Fruit fly (Drosophila melanogaster): Measurements from ENCODE around the gene Diedel2.

Gene Diedel2

dm6 chr3R:29572040-29572648, 36.1 kb upstream of the Diedel2 start:
- TF ChIP-seq Ets98B (GFP tag; IDR thresholded peaks at IDR 0.05): no peak
- TF ChIP-seq CG9948 (tag; optimal IDR thresholded peaks at IDR 0.05): no peak
- no peak for TF ChIP-seq CG15710 (tag; optimal IDR thresholded peaks at IDR 0.05)
- no peak for TF ChIP-seq CG17806 (tag; optimal IDR thresholded peaks at IDR 0.05)
- TF ChIP-seq fd96Ca (GFP tag; IDR thresholded peaks at IDR 0.05): no peak
- TF ChIP-seq Pif1B (GFP tag; optimal IDR thresholded peaks at IDR 0.05): no peak
- no peak for TF ChIP-seq CG4496 (GFP tag; IDR thresholded peaks at IDR 0.05)
- TF ChIP-seq CG34367 (tag; optimal IDR thresholded peaks at IDR 0.05): no peak
- TF ChIP-seq D1 (tag; optimal IDR thresholded peaks at IDR 0.05): no peak
- TF ChIP-seq CG10348 (GFP tag; IDR thresholded peaks at IDR 0.05): no peak
- no peak for TF ChIP-seq CG13204 (GFP tag; optimal IDR thresholded peaks at IDR 0.05)
- TF ChIP-seq EcR (GFP tag; optimal IDR thresholded peaks at IDR 0.05): no peak
- no peak for TF ChIP-seq CG12605 (GFP tag; IDR thresholded peaks at IDR 0.05)
- no peak for TF ChIP-seq CG32121 (GFP tag; IDR thresholded peaks at IDR 0.05)
- TF ChIP-seq Snoo (tag; optimal IDR thresholded peaks at IDR 0.05): no peak
- no peak for TF ChIP-seq CG8301 (tag; optimal IDR thresholded peaks at IDR 0.05)
- no peak for TF ChIP-seq CG14655 (GFP tag; optimal IDR thresholded peaks at IDR 0.05)

- TF ChIP-seq EcR (GFP tag; optimal IDR thresholded peaks at IDR 0.05): no peak
- TF ChIP-seq fd96Ca (GFP tag; IDR thresholded peaks at IDR 0.05): no peak
- no peak for TF ChIP-seq CG8159 (tag; optimal IDR thresholded peaks at IDR 0.05)
- no peak for TF ChIP-seq Snoo (tag; optimal IDR thresholded peaks at IDR 0.05)
- no peak for TF ChIP-seq CG4496 (GFP tag; IDR thresholded peaks at IDR 0.05)
- no peak for TF ChIP-seq CG8301 (tag; optimal IDR thresholded peaks at IDR 0.05)
- TF ChIP-seq rn (GFP tag; IDR thresholded peaks at IDR 0.05): no peak
Measured at dm6 chr3R:29576009-29576408, 32.3 kb upstream of the Diedel2 start.

- TF ChIP-seq CG9948 (tag; optimal IDR thresholded peaks at IDR 0.05): no peak
- TF ChIP-seq CG15710 (tag; optimal IDR thresholded peaks at IDR 0.05): peak; percentile 19
- peak; percentile 39 for TF ChIP-seq CG8159 (tag; optimal IDR thresholded peaks at IDR 0.05)
Measured at dm6 chr3R:29581420-29581819, 26.9 kb upstream of the Diedel2 start.

- TF ChIP-seq fd96Ca (GFP tag; IDR thresholded peaks at IDR 0.05) (no peak), CG13204 (GFP tag; optimal IDR thresholded peaks at IDR 0.05) (no peak), CG32121 (GFP tag; IDR thresholded peaks at IDR 0.05) (no peak)
Measured at dm6 chr3R:29583299-29583698, 25.0 kb upstream of the Diedel2 start.

- TF ChIP-seq CG10348 (GFP tag; IDR thresholded peaks at IDR 0.05): no peak
- 0 out of 3 replicates have a peak, but pooled peaks have one; percentile 44 for TF ChIP-seq fd96Ca (GFP tag; IDR thresholded peaks at IDR 0.05)
- TF ChIP-seq CG4496 (GFP tag; IDR thresholded peaks at IDR 0.05): 0 out of 3 replicates have a peak, but pooled peaks have one; percentile 15
- TF ChIP-seq Pif1A (GFP tag; optimal IDR thresholded peaks at IDR 0.05): no peak
- TF ChIP-seq CG15710 (tag; optimal IDR thresholded peaks at IDR 0.05): no peak
- TF ChIP-seq CG12605 (GFP tag; IDR thresholded peaks at IDR 0.05): no peak
- 0 out of 2 replicates have a peak, but pooled peaks have one; percentile 8 for TF ChIP-seq Ets98B (GFP tag; IDR thresholded peaks at IDR 0.05)
Measured at dm6 chr3R:29584266-29584665, 24.0 kb upstream of the Diedel2 start.

dm6 chr3R:29585015-29585701, 23.1 kb upstream of the Diedel2 start:
- no peak for TF ChIP-seq Pif1A (GFP tag; optimal IDR thresholded peaks at IDR 0.05)
- TF ChIP-seq EcR (GFP tag; optimal IDR thresholded peaks at IDR 0.05): peak; percentile 38
- no peak for TF ChIP-seq D1 (tag; optimal IDR thresholded peaks at IDR 0.05)

dm6 chr3R:29586743-29587142, 21.5 kb upstream of the Diedel2 start:
- TF ChIP-seq CG8301 (tag; optimal IDR thresholded peaks at IDR 0.05) (no peak), Snoo (tag; optimal IDR thresholded peaks at IDR 0.05) (no peak), CG34367 (tag; optimal IDR thresholded peaks at IDR 0.05) (no peak), D1 (tag; optimal IDR thresholded peaks at IDR 0.05) (no peak), CG32121 (GFP tag; IDR thresholded peaks at IDR 0.05) (no peak), Pif1A (GFP tag; optimal IDR thresholded peaks at IDR 0.05) (no peak), CG8159 (tag; optimal IDR thresholded peaks at IDR 0.05) (no peak), fd96Ca (GFP tag; IDR thresholded peaks at IDR 0.05) (no peak), CG15710 (tag; optimal IDR thresholded peaks at IDR 0.05) (no peak), CG12605 (GFP tag; IDR thresholded peaks at IDR 0.05) (no peak), CG9948 (tag; optimal IDR thresholded peaks at IDR 0.05) (no peak), Pif1B (GFP tag; optimal IDR thresholded peaks at IDR 0.05) (no peak), CG14655 (GFP tag; optimal IDR thresholded peaks at IDR 0.05) (no peak), CG13204 (GFP tag; optimal IDR thresholded peaks at IDR 0.05) (no peak), rn (GFP tag; IDR thresholded peaks at IDR 0.05) (no peak), CG10348 (GFP tag; IDR thresholded peaks at IDR 0.05) (no peak)

Measured in whole organism, pupa.